Worm (Caenorhabditis elegans) whole organism, L1 larva: ENCODE data around the gene wdr-20.

ENCODE experiments used
- aly-2 ChIP-seq: fragments of 150-350 bp; optimal IDR thresholded peaks from 2 replicates; lab custom pipeline; 2014; ENCODE audit warnings: missing biosample characterization, missing genetic modification characterization
- ama-1 ChIP-seq: fragments of 150-350 bp; optimal IDR thresholded peaks from 2 replicates; lab custom pipeline; 2014
- fkh-10 ChIP-seq: sonication (generic microtip); optimal IDR thresholded peaks from 2 replicates; lab custom pipeline; 2017; ENCODE audit warnings: missing biosample characterization, missing genetic modification reagents, missing genetic modification characterization
- mdl-1 ChIP-seq, 2 experiments: fragments of 150-350 bp; optimal IDR thresholded peaks; 2 replicates each; lab custom pipeline; 2014 to 2017; ENCODE audit warnings: missing biosample characterization in 2 of 2, missing genetic modification characterization in 2 of 2, inconsistent platforms in 1 of 2
- skn-1 ChIP-seq: fragments of 150-350 bp; optimal IDR thresholded peaks from 2 replicates; lab custom pipeline; 2014; ENCODE audit warnings: missing biosample characterization, missing genetic modification characterization
- snpc-4 ChIP-seq: fragments of 150-350 bp; optimal IDR thresholded peaks from 2 replicates; lab custom pipeline; 2014; ENCODE audit warnings: missing biosample characterization, missing genetic modification characterization
- tlp-1 ChIP-seq: fragments of 150-350 bp; optimal IDR thresholded peaks from 2 replicates; lab custom pipeline; 2014; ENCODE audit warnings: missing biosample characterization, missing genetic modification characterization

- no peak for TF ChIP-seq ama-1 (lab: Kevin White, UChicago)
- no peak for TF ChIP-seq mdl-1 (tag; optimal IDR thresholded peaks at IDR 0.05; lab: Kevin White, UChicago)
- TF ChIP-seq skn-1 (tag; lab: Kevin White, UChicago) = no peak
- no peak for TF ChIP-seq fkh-10 (GFP tag; lab: Kevin White, UChicago)
- TF ChIP-seq aly-2 (tag; lab: Kevin White, UChicago) = no peak
- no peak for TF ChIP-seq tlp-1 (tag; lab: Kevin White, UChicago)
- no peak for TF ChIP-seq snpc-4 (tag; lab: Kevin White, UChicago)
Measured at ce11 chrV:10114329-10114728, 19.6 kb downstream of the wdr-20 start, which contains the start of gene cht-5.
